Worm (Caenorhabditis elegans): ENCODE results near the gene C15H9.3.

The C15H9.3 gene

DNA sequence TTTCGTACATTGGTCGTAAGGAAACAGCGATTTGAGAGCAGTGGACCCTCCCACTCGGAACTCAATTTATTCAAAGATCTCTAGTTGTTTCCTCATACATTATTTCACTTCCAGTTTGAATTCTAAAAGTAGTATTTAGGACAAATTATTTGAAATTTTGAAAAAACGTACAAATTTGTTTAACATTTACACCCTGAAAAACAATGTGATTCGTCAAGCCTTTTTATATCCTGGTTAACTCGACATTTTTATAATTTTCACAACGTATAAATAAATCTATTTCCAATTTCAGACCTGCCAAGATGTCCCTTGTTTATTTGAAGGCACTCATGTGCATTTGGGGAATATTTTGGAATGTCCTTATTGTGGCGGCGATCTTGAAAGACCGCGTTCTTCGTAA is at the start of gene C15H9.3:
Gene C15H9.3, plus strand, starts transcription at position 301 of the 400 bp plus-strand sequence.
- TF ChIP-seq unc-62 (GFP tag; optimal IDR thresholded peaks at IDR 0.05): no peak

ce11 chrX:6065936-6066452 is 49.6 kb upstream of the C15H9.3 start, which contains the start of gene ptr-4:
Gene ptr-4, minus strand, starts transcription at chrX:6065986.
- no peak for TF ChIP-seq unc-62 (GFP tag; optimal IDR thresholded peaks at IDR 0.05)

- TF ChIP-seq unc-62 (GFP tag; optimal IDR thresholded peaks at IDR 0.05): no peak
Measured at ce11 chrX:6066618-6067017, 49.0 kb upstream of the C15H9.3 start.

DNA sequence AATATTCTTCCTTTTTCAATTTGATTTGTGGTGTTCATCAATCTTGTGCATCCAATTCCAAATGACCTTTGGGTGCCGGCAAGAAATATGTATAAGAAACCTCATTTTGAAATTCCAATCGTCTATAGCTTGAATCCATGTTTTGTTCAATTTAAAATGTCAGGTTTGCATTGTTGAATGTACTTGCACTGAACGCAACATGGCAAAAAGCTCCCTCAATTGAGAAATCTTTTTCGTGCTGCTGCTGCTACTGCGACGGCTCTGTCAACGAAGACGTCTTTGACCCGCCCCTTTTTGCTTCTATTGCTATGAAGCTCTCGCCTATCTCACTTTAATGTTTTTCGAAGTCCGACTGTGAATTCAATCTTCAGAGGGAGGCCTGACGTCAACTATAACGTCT is 40.4 kb upstream of the C15H9.3 start, which contains the start of gene lgc-58:
Gene lgc-58, plus strand, starts transcription at position 301 of the 400 bp plus-strand sequence.
- TF ChIP-seq unc-62 (GFP tag; optimal IDR thresholded peaks at IDR 0.05): no peak

DNA sequence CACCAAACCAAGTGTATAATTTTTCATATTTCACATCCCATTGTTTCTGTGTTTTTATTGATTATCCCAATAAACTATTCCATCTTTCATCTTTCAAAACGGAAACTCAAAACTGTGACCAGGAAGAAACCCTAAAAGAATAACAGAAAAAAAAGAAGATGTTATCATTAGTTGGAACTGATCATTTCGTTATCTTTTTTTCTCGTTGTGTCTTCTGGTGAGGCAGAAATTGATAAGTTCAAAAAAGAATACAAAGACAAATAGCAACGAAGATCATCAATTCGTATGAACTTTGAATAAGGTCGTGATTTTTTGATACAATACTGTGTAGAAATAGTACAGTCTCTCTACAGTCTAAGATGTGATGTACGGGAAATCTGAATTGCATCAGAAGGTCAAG is 33.8 kb upstream of the C15H9.3 start:
- no peak for TF ChIP-seq unc-62 (GFP tag; optimal IDR thresholded peaks at IDR 0.05)

DNA sequence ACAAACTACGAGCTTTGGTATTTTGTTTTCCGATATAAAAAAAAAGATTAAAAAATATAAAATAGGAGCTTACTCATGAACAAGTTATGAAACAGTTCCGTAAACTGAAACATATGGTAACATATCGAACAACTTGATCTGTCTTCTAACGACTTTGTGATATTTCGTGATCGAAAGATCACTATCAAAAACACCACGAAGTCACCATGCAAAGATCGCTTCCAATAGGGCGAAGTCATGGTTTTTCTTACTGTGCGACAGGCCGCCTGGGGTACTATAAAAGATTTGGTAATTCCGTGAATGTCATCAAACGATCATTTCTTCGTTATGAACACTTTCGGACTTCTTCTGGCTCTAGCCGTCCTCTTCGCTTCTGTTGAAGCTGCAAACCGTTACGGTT is 32.9 kb upstream of the C15H9.3 start, which contains the start of gene C45B2.3:
Gene C45B2.3, plus strand, starts transcription at position 301 of the 400 bp plus-strand sequence.
- TF ChIP-seq unc-62 (GFP tag; optimal IDR thresholded peaks at IDR 0.05): no peak

DNA sequence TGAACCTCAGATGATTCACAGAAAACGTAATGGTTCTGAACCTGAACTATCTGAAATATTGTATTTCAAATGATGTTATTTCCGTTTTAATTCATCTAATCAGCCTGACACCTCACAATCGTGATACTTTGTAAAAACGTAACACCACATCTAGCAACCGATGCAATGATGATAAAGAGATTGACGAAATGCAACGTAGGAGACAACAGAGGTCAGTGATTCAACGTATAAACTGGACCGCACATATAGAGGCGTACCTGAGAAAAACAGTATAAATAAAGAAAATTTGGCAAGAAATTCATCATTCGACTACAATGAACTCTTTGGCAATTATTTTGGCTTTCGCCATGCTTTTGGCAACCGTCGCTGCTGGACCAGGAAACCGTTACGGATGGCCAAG is 31.2 kb upstream of the C15H9.3 start, which contains the start of gene C45B2.2:
Gene C45B2.2, plus strand, starts transcription at position 301 of the 400 bp plus-strand sequence.
- no peak for TF ChIP-seq unc-62 (GFP tag; optimal IDR thresholded peaks at IDR 0.05)

- TF ChIP-seq unc-62 (GFP tag; optimal IDR thresholded peaks at IDR 0.05): no peak
Measured at ce11 chrX:6085824-6086223, 29.8 kb upstream of the C15H9.3 start, which contains the start of gene C45B2.1. Gene C45B2.1, plus strand, starts transcription at chrX:6086124.

- TF ChIP-seq unc-62 (GFP tag; optimal IDR thresholded peaks at IDR 0.05): no peak
Measured at ce11 chrX:6087676-6088075, 27.9 kb upstream of the C15H9.3 start, which contains the start of gene C45B2.8. Gene C45B2.8, plus strand, starts transcription at chrX:6087976.

DNA sequence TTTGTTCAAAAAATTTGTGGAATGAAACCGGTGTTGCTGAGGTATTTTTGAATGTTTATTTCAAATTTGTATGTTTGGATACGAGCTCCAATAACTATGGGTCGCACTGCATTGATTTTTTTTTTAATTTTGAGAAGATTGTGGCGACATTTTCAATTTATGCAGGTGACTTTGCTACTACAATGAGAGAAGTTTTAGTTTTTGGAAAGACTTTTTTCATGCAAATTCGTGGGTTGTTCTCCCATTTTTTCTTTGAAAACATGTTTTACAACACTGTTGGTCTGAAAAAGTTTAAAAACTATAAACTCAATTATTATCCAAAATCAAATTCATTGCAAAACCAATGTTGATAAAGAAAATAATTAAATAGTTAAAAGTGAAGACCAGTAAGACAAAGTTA is 26.9 kb upstream of the C15H9.3 start:
- no peak for TF ChIP-seq unc-62 (GFP tag; optimal IDR thresholded peaks at IDR 0.05)

DNA sequence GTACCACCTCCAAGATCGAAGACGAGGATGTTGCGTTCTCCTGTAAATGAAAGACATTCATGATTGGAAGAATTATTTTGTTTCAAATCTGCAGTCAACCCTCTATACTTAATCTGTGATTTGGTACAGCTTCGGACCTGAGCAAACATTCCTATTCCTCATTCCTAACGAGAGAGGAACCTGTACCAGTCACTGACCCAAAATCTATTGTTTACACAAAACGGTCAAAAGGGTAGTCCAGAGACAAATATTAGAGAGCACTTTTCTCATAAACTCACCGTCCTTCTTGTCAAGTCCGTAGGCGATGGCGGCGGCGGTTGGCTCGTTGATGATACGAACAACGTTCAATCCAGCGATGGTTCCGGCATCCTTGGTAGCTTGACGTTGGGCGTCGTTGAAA is 24.8 kb upstream of the C15H9.3 start:
- no peak for TF ChIP-seq unc-62 (GFP tag; optimal IDR thresholded peaks at IDR 0.05)

- TF ChIP-seq unc-62 (GFP tag; optimal IDR thresholded peaks at IDR 0.05): no peak
Measured at ce11 chrX:6091967-6092366, 23.6 kb upstream of the C15H9.3 start, which contains the start of gene hsp-3. Gene hsp-3, minus strand, starts transcription at chrX:6092124.

- no peak for TF ChIP-seq unc-62 (GFP tag; optimal IDR thresholded peaks at IDR 0.05)
Measured at ce11 chrX:6092533-6092932, 23.1 kb upstream of the C15H9.3 start.

ce11 chrX:6093046-6093445 is 22.6 kb upstream of the C15H9.3 start, which contains the start of gene C15H9.5:
Gene C15H9.5, plus strand, starts transcription at chrX:6093300.
- TF ChIP-seq unc-62 (GFP tag; optimal IDR thresholded peaks at IDR 0.05): no peak

DNA sequence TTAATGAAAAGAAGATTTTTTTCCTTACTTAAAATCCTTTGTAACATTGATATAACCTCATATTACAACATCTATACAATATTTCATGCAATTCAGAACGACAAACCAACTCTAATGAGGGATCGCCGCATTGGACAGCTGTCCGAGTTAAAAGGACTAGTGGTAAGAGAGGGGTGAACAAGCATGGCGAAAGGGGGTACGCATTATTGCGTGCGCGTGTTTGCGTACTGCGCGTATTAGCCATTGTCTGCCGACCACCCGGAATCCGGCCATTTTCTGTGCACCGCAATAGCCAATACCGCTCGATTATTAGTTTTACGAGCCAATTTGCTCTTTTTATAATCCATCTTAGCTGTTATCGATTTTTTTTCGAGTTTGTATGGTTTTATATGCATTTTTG is 18.1 kb upstream of the C15H9.3 start, which contains the start of gene C15H9.4:
Gene C15H9.4, plus strand, starts transcription at position 93 of the 400 bp plus-strand sequence.
- TF ChIP-seq unc-62 (GFP tag; optimal IDR thresholded peaks at IDR 0.05): no peak

DNA sequence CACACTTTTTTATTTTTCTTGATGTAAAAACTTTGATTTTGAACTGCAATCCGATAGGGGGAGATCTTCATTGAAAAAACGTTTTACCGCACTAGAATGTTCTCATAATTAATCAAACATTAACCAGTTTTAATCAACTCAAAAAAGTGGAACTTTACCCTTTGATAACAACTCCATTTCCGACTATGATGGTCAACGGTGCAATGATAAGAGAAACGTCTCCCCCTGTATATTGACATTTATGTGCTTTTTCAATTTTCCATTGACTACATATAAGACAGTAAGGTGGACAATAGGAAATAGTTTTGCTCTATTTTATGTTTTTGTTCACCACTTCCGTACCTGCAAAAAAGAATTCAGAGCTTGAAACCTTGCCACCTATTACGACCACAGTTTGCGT is 17.2 kb upstream of the C15H9.3 start:
- TF ChIP-seq unc-62 (GFP tag; optimal IDR thresholded peaks at IDR 0.05): no peak

- no peak for TF ChIP-seq unc-62 (GFP tag; optimal IDR thresholded peaks at IDR 0.05)
Measured at ce11 chrX:6100395-6101099, 15.1 kb upstream of the C15H9.3 start.
